Fruit fly (Drosophila melanogaster) whole organism, embryonic: ENCODE data around the gene Mgat4a.

Experiments used
- Atf6 ChIP-seq: fragments of 200-800 bp; sonication (Bioruptor generic); IDR thresholded peaks from 2 replicates; pipeline ENCODE4 v1.3.6; 2022; ENCODE audit warnings: missing biosample characterization, missing genetic modification characterization
- CG12071 ChIP-seq: fragments of 200-800 bp; sonication (Bioruptor generic); optimal IDR thresholded peaks from 3 replicates; lab custom pipeline; 2018; ENCODE audit warnings: missing biosample characterization, mild to moderate bottlenecking, missing genetic modification characterization
- CG15269 ChIP-seq: fragments of 200-800 bp; sonication (Bioruptor generic); optimal IDR thresholded peaks from 2 replicates; lab custom pipeline; 2018; ENCODE audit warnings: missing biosample characterization, mild to moderate bottlenecking, missing genetic modification characterization, moderate library complexity
- CG15601 ChIP-seq: fragments of 200-800 bp; sonication (Bioruptor generic); optimal IDR thresholded peaks from 3 replicates; lab custom pipeline; 2019; ENCODE audit warnings: missing biosample characterization, mild to moderate bottlenecking, missing genetic modification characterization, moderate library complexity
- CG16779 ChIP-seq: fragments of 200-800 bp; sonication (Bioruptor generic); IDR thresholded peaks from 2 replicates; pipeline ENCODE4 v1.3.6; 2022; ENCODE audit warnings: missing biosample characterization, missing genetic modification characterization
- CG17612 ChIP-seq: fragments of 200-800 bp; sonication (Bioruptor generic); IDR thresholded peaks from 2 replicates; pipeline ENCODE4 v1.3.6; 2022; ENCODE audit warnings: missing biosample characterization, missing genetic modification characterization
- CG18619 ChIP-seq: fragments of 200-800 bp; sonication (Bioruptor generic); optimal IDR thresholded peaks from 3 replicates; lab custom pipeline; 2017; ENCODE audit warnings: missing biosample characterization, mild to moderate bottlenecking, missing genetic modification characterization
- CG2202 ChIP-seq: fragments of 200-800 bp; sonication (Bioruptor generic); optimal IDR thresholded peaks from 2 replicates; lab custom pipeline; 2018; ENCODE audit warnings: missing biosample characterization, mild to moderate bottlenecking, missing genetic modification characterization
- CG30403 ChIP-seq: fragments of 200-800 bp; sonication (Bioruptor generic); optimal IDR thresholded peaks from 3 replicates; lab custom pipeline; 2016; ENCODE audit warnings: missing biosample characterization, missing genetic modification characterization
- CG30431 ChIP-seq: fragments of 200-800 bp; sonication (Bioruptor generic); optimal IDR thresholded peaks from 2 replicates; lab custom pipeline; 2017; ENCODE audit warnings: missing biosample characterization, missing genetic modification characterization
- CG4360 ChIP-seq: fragments of 200-800 bp; sonication (Bioruptor generic); IDR thresholded peaks from 2 replicates; pipeline ENCODE4 v1.3.6; 2022; ENCODE audit warnings: missing biosample characterization, missing genetic modification characterization
- CG6175 ChIP-seq: fragments of 200-800 bp; sonication (Bioruptor generic); IDR thresholded peaks from 3 replicates; pipeline ENCODE4 v1.3.6; 2022; ENCODE audit warnings: missing biosample characterization, missing genetic modification characterization
- CG6689 ChIP-seq: fragments of 200-800 bp; sonication (Bioruptor generic); IDR thresholded peaks from 2 replicates; pipeline ENCODE4 v1.3.6; 2022; ENCODE audit warnings: missing biosample characterization, missing genetic modification characterization
- CG7987 ChIP-seq: fragments of 200-800 bp; sonication (Bioruptor generic); optimal IDR thresholded peaks from 2 replicates; lab custom pipeline; 2018; ENCODE audit warnings: missing biosample characterization, mild to moderate bottlenecking, missing genetic modification characterization, moderate library complexity
- CG8765 ChIP-seq: fragments of 200-800 bp; sonication (Bioruptor generic); IDR thresholded peaks from 2 replicates; pipeline ENCODE4 v1.3.6; 2022; ENCODE audit warnings: missing biosample characterization, missing genetic modification characterization
- Dfd ChIP-seq, 2 experiments: fragments of >200 bp; optimal IDR thresholded peaks; 2 replicates each; lab custom pipeline; 2017; ENCODE audit warnings: missing biosample characterization in 2 of 2, missing genetic modification characterization in 2 of 2
- Dp ChIP-seq: fragments of 200-800 bp; sonication (Bioruptor generic); optimal IDR thresholded peaks from 2 replicates; lab custom pipeline; 2018; ENCODE audit warnings: missing biosample characterization, mild to moderate bottlenecking, missing genetic modification characterization, moderate library complexity
- HLHmδ ChIP-seq: fragments of 200-800 bp; sonication (Bioruptor generic); optimal IDR thresholded peaks from 2 replicates; lab custom pipeline; 2018; ENCODE audit warnings: missing biosample characterization, mild to moderate bottlenecking, missing genetic modification characterization, moderate library complexity
- Mad ChIP-seq: fragments of 200-800 bp; sonication (Bioruptor generic); optimal IDR thresholded peaks from 2 replicates; lab custom pipeline; 2016; ENCODE audit warnings: missing biosample characterization, missing genetic modification characterization
- Meics ChIP-seq: fragments of 200-800 bp; sonication (Bioruptor generic); optimal IDR thresholded peaks from 2 replicates; lab custom pipeline; 2017; ENCODE audit warnings: missing biosample characterization, mild to moderate bottlenecking, missing genetic modification characterization
- Oli ChIP-seq: fragments of 200-800 bp; sonication (Bioruptor generic); optimal IDR thresholded peaks from 2 replicates; lab custom pipeline; 2018; ENCODE audit warnings: missing biosample characterization, mild to moderate bottlenecking, missing genetic modification characterization, moderate library complexity
- Optix ChIP-seq: fragments of 200-800 bp; sonication (Bioruptor generic); IDR thresholded peaks from 3 replicates; pipeline ENCODE4 v1.3.6; 2022; ENCODE audit warnings: missing biosample characterization, missing genetic modification characterization
- Stat92E ChIP-seq, 3 experiments: fragments of >200 bp in 2 of 3; fragments of 200-800 bp in 1 of 3; sonication (Bioruptor generic) in 1 of 3; optimal IDR thresholded peaks; 2 replicates each; lab custom pipeline; 2017 to 2019; ENCODE audit warnings: missing biosample characterization in 3 of 3, missing genetic modification characterization in 3 of 3, mild to moderate bottlenecking in 1 of 3, moderate library complexity in 1 of 3
- Vsx1 ChIP-seq: fragments of 200-800 bp; sonication (Bioruptor generic); optimal IDR thresholded peaks from 2 replicates; lab custom pipeline; 2017; ENCODE audit warnings: missing biosample characterization, mild to moderate bottlenecking, missing genetic modification characterization, missing genetic modification reagents
- ase ChIP-seq: fragments of 200-800 bp; sonication (Bioruptor generic); IDR thresholded peaks from 3 replicates; pipeline ENCODE4 v1.3.6; 2022; ENCODE audit warnings: missing biosample characterization, missing genetic modification characterization
- bcd ChIP-seq: fragments of 200-800 bp; sonication (Bioruptor generic); optimal IDR thresholded peaks from 2 replicates; lab custom pipeline; 2017; ENCODE audit warnings: missing biosample characterization, mild to moderate bottlenecking, missing genetic modification characterization
- chinmo ChIP-seq: fragments of 200-800 bp; sonication (Bioruptor generic); IDR thresholded peaks from 4 replicates; pipeline ENCODE4 v1.3.6; 2022; ENCODE audit warnings: missing biosample characterization, missing genetic modification characterization; ENCODE audit not compliant: partially characterized antibody
- crc ChIP-seq: fragments of 200-800 bp; sonication (Bioruptor generic); optimal IDR thresholded peaks from 2 replicates; lab custom pipeline; 2016; ENCODE audit warnings: missing biosample characterization, missing genetic modification characterization
- en ChIP-seq: fragments of 200-800 bp; sonication (Bioruptor generic); optimal IDR thresholded peaks from 2 replicates; lab custom pipeline; 2016; ENCODE audit warnings: missing biosample characterization, missing genetic modification characterization
- fd3F ChIP-seq: fragments of 200-800 bp; sonication (Bioruptor generic); optimal IDR thresholded peaks from 2 replicates; lab custom pipeline; 2018; ENCODE audit warnings: missing biosample characterization, mild to moderate bottlenecking, missing genetic modification characterization, moderate library complexity
- fd64A ChIP-seq: fragments of 200-800 bp; sonication (Bioruptor generic); optimal IDR thresholded peaks from 3 replicates; lab custom pipeline; 2018; ENCODE audit warnings: missing biosample characterization, mild to moderate bottlenecking, missing genetic modification characterization
- gce ChIP-seq: fragments of 200-800 bp; sonication (Bioruptor generic); IDR thresholded peaks from 3 replicates; pipeline ENCODE4 v1.3.6; 2022; ENCODE audit warnings: missing biosample characterization, missing genetic modification characterization
- lbe ChIP-seq: fragments of 200-800 bp; sonication (Bioruptor generic); optimal IDR thresholded peaks from 2 replicates; lab custom pipeline; 2016; ENCODE audit warnings: missing biosample characterization, mild to moderate bottlenecking, missing genetic modification characterization
- lmd ChIP-seq: fragments of 200-800 bp; sonication (Bioruptor generic); IDR thresholded peaks from 2 replicates; pipeline ENCODE4 v1.3.6; 2022; ENCODE audit warnings: missing biosample characterization, missing genetic modification characterization
- nau ChIP-seq: fragments of 200-800 bp; sonication (Bioruptor generic); optimal IDR thresholded peaks from 3 replicates; lab custom pipeline; 2017; ENCODE audit warnings: missing biosample characterization, mild to moderate bottlenecking, missing genetic modification characterization, missing genetic modification reagents
- org-1 ChIP-seq: fragments of 200-800 bp; sonication (Bioruptor generic); optimal IDR thresholded peaks from 2 replicates; lab custom pipeline; 2017; ENCODE audit warnings: missing biosample characterization, missing genetic modification characterization
- pros ChIP-seq: fragments of 200-800 bp; sonication (Bioruptor generic); optimal IDR thresholded peaks from 3 replicates; lab custom pipeline; 2019; ENCODE audit warnings: missing biosample characterization, mild to moderate bottlenecking, missing genetic modification characterization, moderate library complexity
- repo ChIP-seq: fragments of 200-800 bp; sonication (Bioruptor generic); optimal IDR thresholded peaks from 2 replicates; lab custom pipeline; 2016; ENCODE audit warnings: missing biosample characterization, missing genetic modification characterization
- ro ChIP-seq: fragments of 200-800 bp; sonication (Bioruptor generic); IDR thresholded peaks from 2 replicates; pipeline ENCODE4 v1.3.6; 2022; ENCODE audit warnings: missing biosample characterization, missing genetic modification characterization
- sc ChIP-seq, 3 experiments: fragments of >200 bp in 2 of 3; fragments of 200-800 bp in 1 of 3; sonication (Bioruptor generic) in 1 of 3; optimal IDR thresholded peaks; 2 replicates in 2 of 3; 3 replicates in 1 of 3; lab custom pipeline; 2017; ENCODE audit warnings: mild to moderate bottlenecking in 1 of 3, missing biosample characterization in 1 of 3, missing genetic modification characterization in 1 of 3, missing genetic modification reagents in 1 of 3
- sim ChIP-seq: fragments of 200-800 bp; sonication (Bioruptor generic); IDR thresholded peaks from 2 replicates; pipeline ENCODE4 v1.3.6; 2022; ENCODE audit warnings: missing biosample characterization, missing genetic modification characterization
- sqz ChIP-seq: fragments of 200-800 bp; sonication (Bioruptor generic); optimal IDR thresholded peaks from 3 replicates; lab custom pipeline; 2018; ENCODE audit warnings: missing biosample characterization, mild to moderate bottlenecking, missing genetic modification characterization
- tap ChIP-seq: fragments of 200-800 bp; optimal IDR thresholded peaks from 3 replicates; lab custom pipeline; 2019; ENCODE audit warnings: missing biosample characterization, mild to moderate bottlenecking, missing genetic modification characterization, moderate library complexity
- twi ChIP-seq: fragments of 200-800 bp; optimal IDR thresholded peaks from 2 replicates; lab custom pipeline; 2019; ENCODE audit warnings: missing biosample characterization, mild to moderate bottlenecking, missing genetic modification characterization, moderate library complexity
- wor ChIP-seq: fragments of 200-800 bp; sonication (Bioruptor generic); IDR thresholded peaks from 2 replicates; pipeline ENCODE4 v1.3.6; 2022; ENCODE audit warnings: missing biosample characterization, missing genetic modification characterization
- z ChIP-seq: fragments of 200-800 bp; sonication (Bioruptor generic); IDR thresholded peaks from 3 replicates; pipeline ENCODE4 v1.3.6; 2022; ENCODE audit warnings: missing biosample characterization, missing genetic modification characterization
- zen2 ChIP-seq: fragments of 200-800 bp; sonication (Bioruptor generic); IDR thresholded peaks from 3 replicates; pipeline ENCODE4 v1.3.6; 2022; ENCODE audit warnings: missing biosample characterization, missing genetic modification characterization; ENCODE audit not compliant: partially characterized antibody
- zfh2 ChIP-seq: fragments of 200-800 bp; sonication (Bioruptor generic); optimal IDR thresholded peaks from 2 replicates; lab custom pipeline; 2016; ENCODE audit warnings: missing biosample characterization, missing genetic modification characterization

Gene Mgat4a

dm6 chr3L:14801854-14802616 is 40.2 kb downstream of the Mgat4a start, which contains the start of gene NHP2 (continued):
- peak; percentile 90 for TF ChIP-seq CG30403 (GFP tag; lab: Kevin White, UChicago)
- no peak for TF ChIP-seq crc
- TF ChIP-seq Stat92E (GFP tag; optimal IDR thresholded peaks at IDR 0.05; lab: Kevin White, UChicago), result peak in 1 of 3 experiments; percentile 24
- peak; percentile 80 for TF ChIP-seq lmd
- peak; percentile 56 for TF ChIP-seq Mad (GFP tag; lab: Kevin White, UChicago)
- TF ChIP-seq Oli (tag; lab: Kevin White, UChicago), result peak; percentile 74
- peak; percentile 57 for TF ChIP-seq Dp (GFP tag; lab: Kevin White, UChicago)
- TF ChIP-seq CG6175 (GFP tag; lab: Robert Waterston, UW), result peak; percentile 66
- peak; percentile 88 for TF ChIP-seq gce (GFP tag; lab: Robert Waterston, UW)
- peak; percentile 52 for TF ChIP-seq org-1 (GFP tag; lab: Kevin White, UChicago)
- no peak for TF ChIP-seq HLHmδ (GFP tag; lab: Kevin White, UChicago)
- TF ChIP-seq CG16779 (GFP tag; lab: Robert Waterston, UW), result 0 out of 2 replicates have a peak, but pooled peaks have one; percentile 39
- peak; percentile 68 for TF ChIP-seq CG15601
- TF ChIP-seq CG12071, result no peak
- TF ChIP-seq sqz (GFP tag; lab: Kevin White, UChicago), result no peak
- TF ChIP-seq CG2202 (tag; lab: Kevin White, UChicago), result peak; percentile 70
- no peak for TF ChIP-seq Optix (GFP tag; lab: Robert Waterston, UW)
- TF ChIP-seq fd64A (GFP tag; lab: Kevin White, UChicago), result no peak
- TF ChIP-seq CG30431 (GFP tag; lab: Kevin White, UChicago), result peak; percentile 57
- TF ChIP-seq CG7987 (GFP tag; lab: Kevin White, UChicago), result peak; percentile 31
- TF ChIP-seq CG18619 (GFP tag; lab: Kevin White, UChicago), result peak; percentile 85
- no peak for TF ChIP-seq tap
- 0 out of 2 replicates have a peak, but pooled peaks have one; percentile 28 for TF ChIP-seq wor (GFP tag; lab: Robert Waterston, UW)
- TF ChIP-seq chinmo (GFP tag; lab: Robert Waterston, UW), result 0 out of 4 replicates have a peak, but pooled peaks have one; percentile 63
- TF ChIP-seq nau (GFP tag; lab: Kevin White, UChicago), result no peak
- TF ChIP-seq Atf6, result peak; percentile 87
- TF ChIP-seq z (GFP tag; lab: Robert Waterston, UW), result peak; percentile 50; the same call in 1 of the 3 replicates
- TF ChIP-seq CG17612 (GFP tag; lab: Robert Waterston, UW), result peak; percentile 59
- TF ChIP-seq CG8765 (GFP tag; lab: Robert Waterston, UW), result no peak
- peak; percentile 77 for TF ChIP-seq CG6689 (GFP tag; lab: Robert Waterston, UW)
- peak; percentile 22; the same call in 1 of the 2 replicates for TF ChIP-seq CG4360 (GFP tag; lab: Robert Waterston, UW)
- peak; percentile 90 for TF ChIP-seq bcd
- peak; percentile 51 for TF ChIP-seq sim (GFP tag; lab: Robert Waterston, UW)
- TF ChIP-seq fd3F (GFP tag; lab: Kevin White, UChicago), result peak; percentile 62
- peak; percentile 78 for TF ChIP-seq Vsx1 (GFP tag; lab: Kevin White, UChicago)
- TF ChIP-seq twi (tag; lab: Kevin White, UChicago), result peak; percentile 68
- no peak for TF ChIP-seq zen2 (GFP tag; lab: Robert Waterston, UW)
- no peak for TF ChIP-seq pros (GFP tag; lab: Kevin White, UChicago)
- peak; percentile 23 for TF ChIP-seq zfh2 (GFP tag; lab: Kevin White, UChicago)
- TF ChIP-seq ro (GFP tag; lab: Robert Waterston, UW), result no peak
- peak; percentile 81 for TF ChIP-seq lbe (GFP tag; lab: Kevin White, UChicago)
- TF ChIP-seq CG15269 (tag; lab: Kevin White, UChicago), result no peak
- peak; percentile 84 for TF ChIP-seq ase (GFP tag; lab: Robert Waterston, UW)
- no peak for TF ChIP-seq Dfd (GFP tag; optimal IDR thresholded peaks at IDR 0.05; lab: Kevin White, UChicago)
- peak; percentile 89 for TF ChIP-seq Meics (GFP tag; lab: Kevin White, UChicago)
- TF ChIP-seq sc (optimal IDR thresholded peaks at IDR 0.05; lab: Kevin White, UChicago), result no peak
- TF ChIP-seq sc (GFP tag; optimal IDR thresholded peaks at IDR 0.05; lab: Kevin White, UChicago), result no peak
- TF ChIP-seq en, result peak; percentile 33
- TF ChIP-seq repo, result no peak
